Worm (Caenorhabditis elegans) whole organism, L3 larva: Measurements from ENCODE around the gene C13A2.10.

Source experiments
- mdl-1 ChIP-seq: fragments of 150-350 bp; optimal IDR thresholded peaks from 2 replicates; lab custom pipeline; 2014; ENCODE audit warnings: missing biosample characterization, missing genetic modification characterization
- unc-39 ChIP-seq: sonication (generic microtip); optimal IDR thresholded peaks from 4 replicates; lab custom pipeline; 2017; ENCODE audit warnings: missing biosample characterization, missing genetic modification characterization

DNA sequence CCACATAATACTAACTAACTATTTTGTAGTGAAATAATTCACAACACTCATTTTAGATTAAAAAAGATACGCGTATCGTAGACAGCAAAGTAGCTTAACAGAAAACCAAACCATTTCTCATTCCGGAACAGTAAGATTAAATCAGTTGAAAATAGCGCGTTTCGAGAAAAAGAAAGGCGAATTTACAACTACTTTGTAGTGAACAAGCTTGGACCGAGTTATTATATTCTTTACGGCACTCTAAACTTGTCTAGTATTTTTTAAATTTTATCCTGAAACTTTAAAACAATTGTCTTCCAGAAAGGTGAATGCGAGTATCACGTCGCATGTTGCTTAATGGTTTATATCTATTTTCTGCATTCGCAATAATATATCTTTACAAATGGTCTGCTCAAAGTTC lies 4.2 kb upstream of the C13A2.10 start, which contains the start of gene C13A2.4:
- no peak for TF ChIP-seq mdl-1 (tag; lab: Kevin White, UChicago)
- no peak for TF ChIP-seq unc-39 (tag; lab: Kevin White, UChicago)
